Worm (Caenorhabditis elegans) whole organism, midembryonic: Measurements from ENCODE around the gene mlc-4.

Experiments
- flt-1 ChIP-seq: fragments of 200-800 bp; sonication (Bioruptor generic); IDR thresholded peaks from 2 replicates; pipeline ENCODE4 v1.3.6; 2022; ENCODE audit warnings: missing genetic modification characterization, missing compliant biosample characterization
- med-1 ChIP-seq: sonication (generic microtip); optimal IDR thresholded peaks from 2 replicates; lab custom pipeline; 2017; ENCODE audit warnings: missing genetic modification characterization, mild to moderate bottlenecking, missing compliant biosample characterization, antibody characterized with exemption, missing genetic modification reagents; ENCODE audit not compliant: insufficient read depth
- tab-1 ChIP-seq: fragments of 200-800 bp; sonication (Bioruptor generic); IDR thresholded peaks from 2 replicates; pipeline ENCODE4 v1.3.6; 2022; ENCODE audit warnings: missing genetic modification characterization, missing compliant biosample characterization

DNA sequence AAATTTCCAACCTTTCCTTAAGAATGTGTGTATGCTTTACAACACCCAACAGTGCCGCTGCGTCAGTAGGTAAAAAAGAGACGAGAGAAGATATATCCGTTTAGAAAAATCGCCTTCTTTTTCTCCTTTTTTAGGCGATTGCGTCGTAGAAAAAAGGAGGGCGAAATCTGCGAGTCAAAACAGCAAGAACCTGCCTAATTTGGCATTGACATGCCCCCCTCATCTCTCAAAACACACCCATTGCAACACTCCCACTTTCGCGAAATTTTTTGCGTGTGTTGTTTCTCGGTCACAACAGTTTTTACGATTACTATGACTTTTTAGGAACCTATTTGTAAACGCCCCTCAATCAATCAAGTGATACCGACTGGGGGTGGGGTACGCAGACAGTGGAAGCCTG lies 41.9 kb downstream of the mlc-4 start:
- TF ChIP-seq flt-1: no peak
- TF ChIP-seq med-1 (GFP tag; lab: Kevin White, UChicago): no peak
- TF ChIP-seq tab-1 (GFP tag; lab: Robert Waterston, UW): no peak
